Worm (Caenorhabditis elegans) whole organism, L2 larva: Measurements from ENCODE around the gene F36G3.2.

Experiments
- C34F6.9 ChIP-seq: fragments of 150-350 bp; optimal IDR thresholded peaks from 2 replicates; lab custom pipeline; 2014; ENCODE audit warnings: missing biosample characterization, missing genetic modification characterization
- F13H6.1 ChIP-seq: sonication (generic microtip); optimal IDR thresholded peaks from 2 replicates; lab custom pipeline; 2016; ENCODE audit warnings: missing genetic modification characterization, missing compliant biosample characterization
- R02D3.7 ChIP-seq: fragments of 150-350 bp; optimal IDR thresholded peaks from 2 replicates; lab custom pipeline; 2014; ENCODE audit warnings: missing biosample characterization, missing genetic modification characterization
- Y55F3AM.14 ChIP-seq: fragments of 200-800 bp; sonication (Bioruptor generic); optimal IDR thresholded peaks from 2 replicates; lab custom pipeline; 2018; ENCODE audit warnings: mild to moderate bottlenecking, missing genetic modification characterization, missing compliant biosample characterization
- alr-1 ChIP-seq: fragments of 150-350 bp; optimal IDR thresholded peaks from 2 replicates; lab custom pipeline; 2014; ENCODE audit warnings: missing biosample characterization, missing genetic modification characterization
- aly-2 ChIP-seq: fragments of 150-350 bp; optimal IDR thresholded peaks from 2 replicates; lab custom pipeline; 2014; ENCODE audit warnings: missing biosample characterization, missing genetic modification characterization
- blmp-1 ChIP-seq: sonication (generic microtip); optimal IDR thresholded peaks from 2 replicates; lab custom pipeline; 2017; ENCODE audit warnings: missing genetic modification characterization, mild to moderate bottlenecking, missing compliant biosample characterization, antibody characterized with exemption, moderate library complexity; ENCODE audit not compliant: insufficient read depth
- ceh-16 ChIP-seq: fragments of 150-350 bp; optimal IDR thresholded peaks from 2 replicates; lab custom pipeline; 2014; ENCODE audit warnings: missing biosample characterization, missing genetic modification characterization
- ceh-82 ChIP-seq: fragments of 150-350 bp; optimal IDR thresholded peaks from 2 replicates; lab custom pipeline; 2014; ENCODE audit warnings: missing biosample characterization, missing genetic modification characterization
- crh-2 ChIP-seq: sonication (generic microtip); optimal IDR thresholded peaks from 2 replicates; lab custom pipeline; 2017; ENCODE audit warnings: missing biosample characterization, missing genetic modification characterization
- dmd-4 ChIP-seq: sonication (generic microtip); optimal IDR thresholded peaks from 2 replicates; lab custom pipeline; 2017; ENCODE audit warnings: missing biosample characterization, missing genetic modification characterization
- egl-27 ChIP-seq: sonication (generic microtip); optimal IDR thresholded peaks from 3 replicates; lab custom pipeline; 2017; ENCODE audit warnings: missing biosample characterization, missing genetic modification reagents, missing genetic modification characterization
- fos-1 ChIP-seq: fragments of 150-350 bp; optimal IDR thresholded peaks from 2 replicates; lab custom pipeline; 2014; ENCODE audit warnings: missing biosample characterization, missing genetic modification characterization
- lin-11 ChIP-seq: fragments of 150-350 bp; sonication (generic microtip); optimal IDR thresholded peaks from 2 replicates; lab custom pipeline; 2014; ENCODE audit warnings: missing biosample characterization, missing genetic modification characterization, inconsistent platforms, mixed read lengths
- lin-13 ChIP-seq: fragments of 150-350 bp; optimal IDR thresholded peaks from 2 replicates; lab custom pipeline; 2014; ENCODE audit warnings: missing biosample characterization, missing genetic modification reagents, missing genetic modification characterization
- lin-39 ChIP-seq: fragments of 150-350 bp; optimal IDR thresholded peaks from 2 replicates; lab custom pipeline; 2014; ENCODE audit warnings: missing biosample characterization, missing genetic modification reagents, missing genetic modification characterization
- lsy-2 ChIP-seq, 2 experiments: fragments of 150-350 bp in 1 of 2; sonication (generic microtip) in 1 of 2; optimal IDR thresholded peaks; 2 replicates each; lab custom pipeline; 2014 to 2017; ENCODE audit warnings: missing biosample characterization in 2 of 2, missing genetic modification characterization in 2 of 2
- mab-5 ChIP-seq: fragments of 150-350 bp; optimal IDR thresholded peaks from 2 replicates; lab custom pipeline; 2014; ENCODE audit warnings: missing biosample characterization, missing genetic modification characterization
- mbf-1 ChIP-seq: sonication (generic microtip); optimal IDR thresholded peaks from 2 replicates; lab custom pipeline; 2017; ENCODE audit warnings: missing biosample characterization, missing genetic modification characterization
- nhr-10 ChIP-seq: sonication (generic microtip); optimal IDR thresholded peaks from 2 replicates; lab custom pipeline; 2017; ENCODE audit warnings: missing biosample characterization, missing genetic modification characterization
- nhr-12 ChIP-seq: fragments of 150-350 bp; optimal IDR thresholded peaks from 2 replicates; lab custom pipeline; 2014; ENCODE audit warnings: missing biosample characterization, missing genetic modification characterization
- nhr-129 ChIP-seq: fragments of 150-350 bp; optimal IDR thresholded peaks from 2 replicates; lab custom pipeline; 2014; ENCODE audit warnings: missing biosample characterization, missing genetic modification characterization
- nhr-21 ChIP-seq: fragments of 150-350 bp; optimal IDR thresholded peaks from 2 replicates; lab custom pipeline; 2014; ENCODE audit warnings: missing biosample characterization, missing genetic modification characterization
- nhr-23 ChIP-seq: fragments of 150-350 bp; optimal IDR thresholded peaks from 2 replicates; lab custom pipeline; 2014; ENCODE audit warnings: missing biosample characterization, missing genetic modification reagents, missing genetic modification characterization
- nhr-237 ChIP-seq: fragments of 150-350 bp; optimal IDR thresholded peaks from 2 replicates; lab custom pipeline; 2014; ENCODE audit warnings: missing biosample characterization, missing genetic modification characterization
- nhr-25 ChIP-seq: fragments of 150-350 bp; sonication (generic microtip); optimal IDR thresholded peaks from 3 replicates; lab custom pipeline; 2014; ENCODE audit warnings: missing biosample characterization, missing genetic modification characterization
- nhr-6 ChIP-seq: fragments of 150-350 bp; optimal IDR thresholded peaks from 2 replicates; lab custom pipeline; 2014; ENCODE audit warnings: missing biosample characterization, missing genetic modification characterization
- peb-1 ChIP-seq: fragments of 150-350 bp; optimal IDR thresholded peaks from 2 replicates; lab custom pipeline; 2014; ENCODE audit warnings: missing biosample characterization, missing genetic modification characterization
- skn-1 ChIP-seq: sonication (generic microtip); optimal IDR thresholded peaks from 2 replicates; lab custom pipeline; 2017; ENCODE audit warnings: missing biosample characterization, missing genetic modification characterization
- sma-3 ChIP-seq: sonication (generic microtip); optimal IDR thresholded peaks from 2 replicates; lab custom pipeline; 2016; ENCODE audit warnings: missing genetic modification reagents, missing genetic modification characterization, missing compliant biosample characterization
- sma-9 ChIP-seq, 2 experiments: fragments of 150-350 bp in 1 of 2; sonication (generic microtip) in 1 of 2; optimal IDR thresholded peaks; 2 replicates each; lab custom pipeline; 2014 to 2016; ENCODE audit warnings: missing genetic modification characterization in 2 of 2, mild to moderate bottlenecking in 1 of 2, missing biosample characterization in 1 of 2, missing compliant biosample characterization in 1 of 2, missing genetic modification reagents in 1 of 2, moderate library complexity in 1 of 2
- snpc-4 ChIP-seq: fragments of 150-350 bp; optimal IDR thresholded peaks from 2 replicates; lab custom pipeline; 2014; ENCODE audit warnings: missing biosample characterization, missing genetic modification characterization
- unc-39 ChIP-seq: fragments of 150-350 bp; optimal IDR thresholded peaks from 2 replicates; lab custom pipeline; 2014; ENCODE audit warnings: missing biosample characterization, missing genetic modification characterization
- unc-55 ChIP-seq: fragments of 150-350 bp; sonication (generic microtip); optimal IDR thresholded peaks from 3 replicates; lab custom pipeline; 2014; ENCODE audit warnings: missing biosample characterization, missing genetic modification reagents, missing genetic modification characterization
- unc-62 ChIP-seq: fragments of 150-350 bp; optimal IDR thresholded peaks from 2 replicates; lab custom pipeline; 2014; ENCODE audit warnings: missing biosample characterization, missing genetic modification reagents, missing genetic modification characterization
- zag-1 ChIP-seq: fragments of 150-350 bp; optimal IDR thresholded peaks from 2 replicates; lab custom pipeline; 2014; ENCODE audit warnings: missing biosample characterization, missing genetic modification characterization
- ztf-1 ChIP-seq: fragments of 200-800 bp; sonication (Bioruptor generic); conservative IDR thresholded peaks from 2 replicates; pipeline ENCODE4 v1.3.6; 2022; ENCODE audit warnings: missing genetic modification characterization, missing compliant biosample characterization

F36G3.2 gene

ce11 chrX:9837989-9838541, 44.0 kb upstream of the F36G3.2 start, which contains the start of gene ipla-2 (continued):
- TF ChIP-seq unc-39, result no peak
- no peak for TF ChIP-seq nhr-237 (tag; lab: Kevin White, UChicago)
- no peak for TF ChIP-seq egl-27 (tag; lab: Kevin White, UChicago)
- TF ChIP-seq nhr-23 (tag; lab: Kevin White, UChicago), result no peak
- no peak for TF ChIP-seq R02D3.7 (tag; lab: Kevin White, UChicago)
- TF ChIP-seq snpc-4, result peak; percentile 8
- TF ChIP-seq ceh-82, result no peak
- TF ChIP-seq nhr-21 (tag; lab: Kevin White, UChicago), result peak; percentile 3
- TF ChIP-seq sma-3 (GFP tag; lab: Kevin White, UChicago), result peak; percentile 4
- no peak for TF ChIP-seq alr-1 (tag; lab: Kevin White, UChicago)
- no peak for TF ChIP-seq ztf-1 (GFP tag; lab: Robert Waterston, UW)
- TF ChIP-seq nhr-12, result no peak
- no peak for TF ChIP-seq aly-2 (tag; lab: Kevin White, UChicago)
- no peak for TF ChIP-seq blmp-1
- TF ChIP-seq nhr-10 (tag; lab: Kevin White, UChicago), result no peak
- peak; percentile 71 for TF ChIP-seq unc-55

ce11 chrX:9832370-9832769, 38.3 kb upstream of the F36G3.2 start:
- TF ChIP-seq nhr-25 (no peak), F13H6.1 (tag; lab: Kevin White, UChicago) (peak; percentile 45), nhr-129 (peak; percentile 42)

DNA sequence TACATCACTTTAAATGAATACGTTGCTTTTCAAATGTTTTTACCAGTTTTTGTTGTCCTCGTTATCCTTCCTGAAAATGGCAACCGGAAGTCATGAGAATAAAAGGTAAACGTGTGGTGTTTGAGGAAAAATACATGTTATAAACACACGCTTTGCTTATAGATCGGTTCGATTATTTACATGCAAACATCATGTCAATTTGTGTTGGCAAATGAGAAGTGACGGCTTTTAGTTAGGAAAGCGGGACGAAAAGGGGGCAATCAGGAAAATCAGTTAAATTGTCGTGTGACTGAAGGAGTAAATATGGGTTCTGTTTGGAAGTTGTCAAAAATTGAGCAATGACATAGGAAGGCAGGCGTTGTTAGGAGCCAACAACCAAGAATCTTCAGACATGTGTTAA, 37.1 kb upstream of the F36G3.2 start, which contains the start of gene rrc-1:
TSS of gene rrc-1 (minus strand) at position 74 of the 400 bp plus-strand sequence.
- TF ChIP-seq nhr-129, result no peak
- TF ChIP-seq snpc-4, result no peak
- TF ChIP-seq nhr-21 (tag; lab: Kevin White, UChicago), result no peak
- no peak for TF ChIP-seq nhr-237 (tag; lab: Kevin White, UChicago)
- TF ChIP-seq sma-3 (GFP tag; lab: Kevin White, UChicago), result no peak
- no peak for TF ChIP-seq Y55F3AM.14 (GFP tag; lab: Kevin White, UChicago)
- TF ChIP-seq mab-5, result no peak
- TF ChIP-seq zag-1, result no peak
- no peak for TF ChIP-seq mbf-1 (tag; lab: Kevin White, UChicago)
- TF ChIP-seq nhr-6, result no peak
- TF ChIP-seq lin-11, result no peak
- no peak for TF ChIP-seq fos-1

DNA sequence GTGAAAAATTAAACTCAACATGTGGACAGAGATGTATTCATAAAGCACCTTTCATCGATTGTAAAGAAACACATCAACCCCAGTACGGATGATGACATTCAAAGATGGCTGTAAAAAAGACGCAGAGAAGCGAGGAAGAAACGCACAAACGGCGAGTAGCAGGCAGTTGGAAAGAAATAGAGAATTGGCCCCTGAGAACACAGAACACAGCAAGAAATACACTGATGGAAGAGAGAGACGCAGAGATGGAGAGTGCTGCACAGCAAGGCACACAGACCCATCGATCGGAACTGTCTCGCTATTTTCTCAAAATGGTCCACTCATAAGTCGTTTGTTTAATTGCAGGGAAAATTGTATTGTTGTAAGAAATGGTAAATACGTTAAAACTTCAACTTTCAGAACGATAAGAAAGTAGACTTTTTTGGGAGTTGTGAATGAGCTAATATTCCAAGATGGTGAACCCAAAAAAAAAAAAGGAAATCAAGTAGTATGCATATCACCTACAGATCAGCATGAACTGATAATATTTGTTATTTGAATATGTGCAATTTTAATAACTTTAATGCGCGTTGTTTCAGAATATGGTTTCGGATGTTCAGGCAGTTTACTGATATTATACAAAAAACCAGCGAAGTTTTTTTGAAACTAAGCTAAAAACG, 28.7 kb upstream of the F36G3.2 start:
- TF ChIP-seq C34F6.9 (tag; lab: Kevin White, UChicago), result peak; percentile 76
- peak; percentile 68 for TF ChIP-seq unc-55
- TF ChIP-seq skn-1 (tag; lab: Kevin White, UChicago), result peak; percentile 81
- peak; percentile 68 for TF ChIP-seq F13H6.1 (tag; lab: Kevin White, UChicago)
- TF ChIP-seq fos-1, result peak; percentile 78
- TF ChIP-seq nhr-129, result peak; percentile 89
- TF ChIP-seq lsy-2 (tag; optimal IDR thresholded peaks at IDR 0.05; lab: Kevin White, UChicago), result peak in 1 of 2 experiments; percentile 52
- peak; percentile 77 for TF ChIP-seq crh-2 (tag; lab: Kevin White, UChicago)
- peak; percentile 26 for TF ChIP-seq sma-9 (GFP tag; optimal IDR thresholded peaks at IDR 0.05; lab: Kevin White, UChicago)
- no peak for TF ChIP-seq sma-9 (tag; optimal IDR thresholded peaks at IDR 0.05; lab: Kevin White, UChicago)
- TF ChIP-seq sma-3 (GFP tag; lab: Kevin White, UChicago), result peak; percentile 20
- no peak for TF ChIP-seq nhr-237 (tag; lab: Kevin White, UChicago)
- no peak for TF ChIP-seq mab-5
- peak; percentile 63 for TF ChIP-seq nhr-6
- TF ChIP-seq zag-1, result peak; percentile 41
- no peak for TF ChIP-seq ztf-1 (GFP tag; lab: Robert Waterston, UW)
- no peak for TF ChIP-seq ceh-16
- TF ChIP-seq blmp-1, result no peak
- TF ChIP-seq lin-39 (tag; lab: Kevin White, UChicago), result no peak
- TF ChIP-seq, all 48 proteins: peak for 12

DNA sequence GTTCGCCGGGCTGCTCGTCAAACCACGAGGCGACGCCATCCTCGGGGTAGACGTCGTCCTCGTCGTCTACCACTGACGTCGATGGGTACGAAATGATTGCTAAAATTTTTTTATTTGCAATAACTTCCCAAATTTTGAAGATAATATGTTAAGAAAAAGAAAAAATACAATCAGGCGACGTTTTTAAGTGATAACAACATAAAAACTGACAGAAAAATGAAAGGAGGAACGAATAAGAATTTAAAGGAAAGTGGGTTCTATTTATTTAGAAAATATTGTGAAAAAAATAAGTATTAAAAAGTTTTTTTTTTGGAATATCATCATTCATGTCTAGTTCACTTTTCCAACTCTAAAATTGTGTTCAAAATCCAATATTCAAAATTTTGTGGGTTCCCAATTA, 28.1 kb upstream of the F36G3.2 start, which contains the start of gene dpy-22:
TSS of gene dpy-22 (minus strand) at position 101 of the 400 bp plus-strand sequence.
- TF ChIP-seq peb-1 (no peak), unc-62 (GFP tag; lab: Kevin White, UChicago) (no peak), dmd-4 (tag; lab: Kevin White, UChicago) (no peak), nhr-10 (tag; lab: Kevin White, UChicago) (no peak), lin-13 (GFP tag; lab: Kevin White, UChicago) (no peak), unc-55 (no peak)
